Worm (Caenorhabditis elegans) whole organism, L4 larva: ENCODE results near the gene C30F2.5.

Experiments used
- D1046.2 ChIP-seq: fragments of 200-800 bp; sonication (Bioruptor generic); IDR thresholded peaks from 2 replicates; pipeline ENCODE4 v1.3.6; 2022; ENCODE audit warnings: missing genetic modification characterization, missing compliant biosample characterization
- F10B5.3 ChIP-seq: sonication (generic microtip); optimal IDR thresholded peaks from 2 replicates; lab custom pipeline; 2016; ENCODE audit warnings: mild to moderate bottlenecking, missing genetic modification characterization, missing compliant biosample characterization
- F26F4.8 ChIP-seq: fragments of 200-800 bp; sonication (Bioruptor generic); conservative IDR thresholded peaks from 2 replicates; pipeline ENCODE4 v1.3.6; 2022; ENCODE audit warnings: missing genetic modification characterization, missing compliant biosample characterization
- T20F7.1 ChIP-seq: fragments of 200-800 bp; sonication (Bioruptor generic); optimal IDR thresholded peaks from 2 replicates; lab custom pipeline; 2018; ENCODE audit warnings: mild to moderate bottlenecking, missing genetic modification characterization, missing compliant biosample characterization
- Y105C5A.15 ChIP-seq: fragments of 200-800 bp; sonication (Bioruptor generic); IDR thresholded peaks from 2 replicates; pipeline ENCODE4 v1.3.6; 2022; ENCODE audit warnings: missing genetic modification characterization, missing compliant biosample characterization
- Y48G9A.11 ChIP-seq: fragments of 200-800 bp; sonication (Bioruptor generic); IDR thresholded peaks from 2 replicates; pipeline ENCODE4 v1.3.6; 2022; ENCODE audit warnings: missing genetic modification reagents, missing genetic modification characterization, missing compliant biosample characterization
- Y75B8A.6 ChIP-seq: fragments of 200-800 bp; sonication (Bioruptor generic); IDR thresholded peaks from 2 replicates; pipeline ENCODE4 v1.3.6; 2022; ENCODE audit warnings: missing genetic modification reagents, missing genetic modification characterization, missing compliant biosample characterization
- aha-1 ChIP-seq: fragments of 150-350 bp; peaks from one replicate; lab custom pipeline; 2014; ENCODE audit warnings: missing biosample characterization, missing genetic modification characterization
- ceh-20 ChIP-seq: fragments of 200-800 bp; sonication (Bioruptor generic); IDR thresholded peaks from 2 replicates; pipeline ENCODE4 v1.3.6; 2022; ENCODE audit warnings: missing genetic modification reagents, missing genetic modification characterization, missing compliant biosample characterization
- ceh-28 ChIP-seq: fragments of 150-350 bp; optimal IDR thresholded peaks from 2 replicates; lab custom pipeline; 2014; ENCODE audit warnings: missing biosample characterization, missing genetic modification reagents, missing genetic modification characterization
- ceh-44 ChIP-seq: fragments of 200-800 bp; sonication (Bioruptor generic); IDR thresholded peaks from 2 replicates; pipeline ENCODE4 v1.3.6; 2022; ENCODE audit warnings: missing genetic modification reagents, missing genetic modification characterization, missing compliant biosample characterization
- ceh-62 ChIP-seq: sonication (generic microtip); optimal IDR thresholded peaks from 2 replicates; lab custom pipeline; 2017; ENCODE audit warnings: missing biosample characterization, missing genetic modification characterization
- ces-1 ChIP-seq: fragments of 150-350 bp; sonication (generic microtip); optimal IDR thresholded peaks from 4 replicates; lab custom pipeline; 2014; ENCODE audit warnings: missing biosample characterization, missing genetic modification reagents, missing genetic modification characterization
- dmd-8 ChIP-seq: fragments of 200-800 bp; sonication (Bioruptor generic); IDR thresholded peaks from 2 replicates; pipeline ENCODE4 v1.3.6; 2022; ENCODE audit warnings: missing genetic modification characterization, missing compliant biosample characterization
- duxl-1 ChIP-seq: sonication (generic microtip); optimal IDR thresholded peaks from 2 replicates; lab custom pipeline; 2016; ENCODE audit warnings: mild to moderate bottlenecking, missing genetic modification characterization, moderate library complexity, missing compliant biosample characterization; ENCODE audit not compliant: poor library complexity
- dve-1 ChIP-seq: sonication (generic microtip); optimal IDR thresholded peaks from 2 replicates; lab custom pipeline; 2017; ENCODE audit warnings: antibody characterized with exemption, mild to moderate bottlenecking, missing genetic modification characterization, missing compliant biosample characterization; ENCODE audit not compliant: insufficient read depth
- fkh-10 ChIP-seq: fragments of 150-350 bp; optimal IDR thresholded peaks from 2 replicates; lab custom pipeline; 2014; ENCODE audit warnings: missing biosample characterization, missing genetic modification reagents, missing genetic modification characterization
- hif-1 ChIP-seq, 2 experiments: sonication (generic microtip); optimal IDR thresholded peaks; 2 replicates each; lab custom pipeline; 2016 to 2017; ENCODE audit warnings: missing compliant biosample characterization in 2 of 2, missing genetic modification characterization in 2 of 2, missing genetic modification reagents in 2 of 2, missing genotype in 2 of 2, mild to moderate bottlenecking in 1 of 2
- hlh-30 ChIP-seq: sonication (generic microtip); optimal IDR thresholded peaks from 2 replicates; lab custom pipeline; 2017; ENCODE audit warnings: antibody characterized with exemption, mild to moderate bottlenecking, missing genetic modification characterization, missing compliant biosample characterization; ENCODE audit not compliant: insufficient read depth
- lir-3 ChIP-seq: sonication (generic microtip); optimal IDR thresholded peaks from 2 replicates; lab custom pipeline; 2016; ENCODE audit warnings: mild to moderate bottlenecking, missing genetic modification characterization, missing compliant biosample characterization
- mxl-2 ChIP-seq: fragments of 200-800 bp; sonication (Bioruptor generic); conservative IDR thresholded peaks from 2 replicates; pipeline ENCODE4 v1.3.6; 2022; ENCODE audit warnings: missing genetic modification reagents, missing genetic modification characterization, missing compliant biosample characterization
- nhr-11 ChIP-seq: fragments of 150-350 bp; optimal IDR thresholded peaks from 2 replicates; lab custom pipeline; 2014; ENCODE audit warnings: missing biosample characterization, missing genetic modification characterization
- nhr-6 ChIP-seq: fragments of 150-350 bp; optimal IDR thresholded peaks from 2 replicates; lab custom pipeline; 2014; ENCODE audit warnings: missing biosample characterization, missing genetic modification characterization
- pqm-1 ChIP-seq: sonication (generic microtip); optimal IDR thresholded peaks from 2 replicates; lab custom pipeline; 2017; ENCODE audit warnings: missing biosample characterization, missing genetic modification characterization
- rbr-2 ChIP-seq: sonication (generic microtip); optimal IDR thresholded peaks from 2 replicates; lab custom pipeline; 2016; ENCODE audit warnings: missing genotype, missing genetic modification characterization, missing compliant biosample characterization
- saeg-2 ChIP-seq: fragments of 200-800 bp; sonication (Bioruptor generic); IDR thresholded peaks from 2 replicates; pipeline ENCODE4 v1.3.6; 2022; ENCODE audit warnings: missing genetic modification reagents, missing genetic modification characterization, missing compliant biosample characterization
- set-16 ChIP-seq: fragments of 200-800 bp; sonication (Bioruptor generic); IDR thresholded peaks from 2 replicates; pipeline ENCODE4 v1.3.6; 2022; ENCODE audit warnings: missing genetic modification reagents, missing genetic modification characterization, missing compliant biosample characterization
- skn-1 ChIP-seq: fragments of 150-350 bp; optimal IDR thresholded peaks from 2 replicates; lab custom pipeline; 2014; ENCODE audit warnings: missing biosample characterization, missing genetic modification characterization
- spr-1 ChIP-seq: sonication (generic microtip); optimal IDR thresholded peaks from 2 replicates; lab custom pipeline; 2016; ENCODE audit warnings: mild to moderate bottlenecking, missing genetic modification characterization, missing compliant biosample characterization
- unc-62 ChIP-seq, 3 experiments: fragments of 150-350 bp in 1 of 3; sonication (generic microtip); optimal IDR thresholded peaks in 2 of 3; peaks in 1 of 3; 1 replicate in 1 of 3; 2 replicates in 2 of 3; lab custom pipeline; 2014 to 2017; ENCODE audit warnings: missing biosample characterization in 3 of 3, missing genetic modification characterization in 3 of 3, missing genetic modification reagents in 3 of 3, missing genotype in 1 of 3
- zfp-2 ChIP-seq: sonication (generic microtip); optimal IDR thresholded peaks from 2 replicates; lab custom pipeline; 2016; ENCODE audit warnings: mild to moderate bottlenecking, missing genetic modification characterization, missing compliant biosample characterization
- zfp-3 ChIP-seq: fragments of 200-800 bp; sonication (Bioruptor generic); conservative IDR thresholded peaks from 2 replicates; pipeline ENCODE4 v1.3.6; 2022; ENCODE audit warnings: missing genetic modification reagents, missing genetic modification characterization, missing compliant biosample characterization
- zip-11 ChIP-seq: fragments of 200-800 bp; sonication (Bioruptor generic); IDR thresholded peaks from 2 replicates; pipeline ENCODE4 v1.3.6; 2022; ENCODE audit warnings: missing genetic modification characterization, missing compliant biosample characterization

Gene C30F2.5

ce11 chrX:16103396-16103795 lies 8.9 kb downstream of the C30F2.5 start, which contains the start of gene ZK1073.2:
TSS of gene ZK1073.2 (plus strand) at chrX:16103696.
- TF ChIP-seq rbr-2 (tag; lab: Kevin White, UChicago) = no peak
- TF ChIP-seq, all 104 proteins: peak for 0

ce11 chrX:16105863-16106262 lies 11.4 kb downstream of the C30F2.5 start:
- no peak for TF ChIP-seq duxl-1 (tag; lab: Kevin White, UChicago)
- TF ChIP-seq unc-62 (GFP tag; optimal IDR thresholded peaks at IDR 0.05 in 1 of 2; lab: Kevin White, UChicago) = peak in 1 of 2 experiments; percentile 96
- TF ChIP-seq unc-62 (tag; optimal IDR thresholded peaks at IDR 0.05; lab: Kevin White, UChicago) = no peak

- no peak for TF ChIP-seq ceh-44 (GFP tag; lab: Robert Waterston, UW)
- no peak for TF ChIP-seq zip-11 (GFP tag; lab: Robert Waterston, UW)
- TF ChIP-seq set-16 = peak; percentile 73
- TF ChIP-seq dmd-8 (GFP tag; lab: Robert Waterston, UW) = 0 out of 2 replicates have a peak, but pooled peaks have one; percentile 49
- TF ChIP-seq lir-3 (tag; lab: Kevin White, UChicago) = no peak
- TF ChIP-seq rbr-2 (tag; lab: Kevin White, UChicago) = no peak
- no peak for TF ChIP-seq zfp-3 (GFP tag; lab: Robert Waterston, UW)
- 0 out of 2 replicates have a peak, but pooled peaks have one; percentile 29 for TF ChIP-seq saeg-2 (GFP tag; lab: Robert Waterston, UW)
- no peak for TF ChIP-seq spr-1 (tag; lab: Kevin White, UChicago)
- no peak for TF ChIP-seq nhr-6 (tag; lab: Kevin White, UChicago)
- TF ChIP-seq ceh-20 (GFP tag; lab: Robert Waterston, UW) = no peak
- TF ChIP-seq F26F4.8 (GFP tag; lab: Robert Waterston, UW) = no peak
- TF ChIP-seq ceh-28 (tag; lab: Kevin White, UChicago) = no peak
- TF ChIP-seq hlh-30 (tag; lab: Kevin White, UChicago) = no peak
- TF ChIP-seq Y105C5A.15 = no peak
- no peak for TF ChIP-seq T20F7.1 (GFP tag; lab: Kevin White, UChicago)
- TF ChIP-seq Y75B8A.6 (GFP tag; lab: Robert Waterston, UW) = no peak
- TF ChIP-seq dve-1 (tag; lab: Kevin White, UChicago) = no peak
- 0 out of 2 replicates have a peak, but pooled peaks have one; percentile 44 for TF ChIP-seq D1046.2 (GFP tag; lab: Robert Waterston, UW)
- no peak for TF ChIP-seq mxl-2 (GFP tag; lab: Robert Waterston, UW)
- TF ChIP-seq aha-1 = no peak
- no peak for TF ChIP-seq nhr-11 (tag; lab: Kevin White, UChicago)
- TF ChIP-seq ceh-62 (tag; lab: Kevin White, UChicago) = no peak
- no peak for TF ChIP-seq Y48G9A.11
- no peak for TF ChIP-seq skn-1 (tag; lab: Kevin White, UChicago)
- TF ChIP-seq hif-1 (tag; optimal IDR thresholded peaks at IDR 0.05; lab: Kevin White, UChicago) = no peak
- no peak for TF ChIP-seq F10B5.3 (tag; lab: Kevin White, UChicago)
- TF ChIP-seq, all 104 proteins: peak for 4
Measured at ce11 chrX:16112923-16113322, 18.5 kb downstream of the C30F2.5 start.

- TF ChIP-seq aha-1 (peak; percentile 21), saeg-2 (GFP tag; lab: Robert Waterston, UW) (no peak), pqm-1 (tag; lab: Kevin White, UChicago) (no peak), fkh-10 (GFP tag; lab: Kevin White, UChicago) (peak; percentile 66)
Measured at ce11 chrX:16113996-16114395, 19.5 kb downstream of the C30F2.5 start.

- TF ChIP-seq ces-1 = peak; percentile 74
- no peak for TF ChIP-seq zfp-2 (tag; lab: Kevin White, UChicago)
Measured at ce11 chrX:16116279-16116678, 21.8 kb downstream of the C30F2.5 start.
